Fruit fly (Drosophila melanogaster) whole organism, wandering third instar larva: Measurements from ENCODE around the gene CG44774.

Experiments used
- Rel ChIP-seq, 2 experiments: fragments of 200-800 bp; sonication (Bioruptor generic) in 1 of 2; optimal IDR thresholded peaks; 2 replicates in 1 of 2; 3 replicates in 1 of 2; lab custom pipeline; 2016 to 2019; ENCODE audit warnings: mild to moderate bottlenecking in 2 of 2, missing biosample characterization in 2 of 2, missing genetic modification characterization in 2 of 2, moderate library complexity in 1 of 2
- Vsx2 ChIP-seq: fragments of 200-300, 225-300 bp; sonication (Bioruptor generic); optimal IDR thresholded peaks from 2 replicates; lab custom pipeline; 2018; ENCODE audit warnings: missing biosample characterization, missing genetic modification characterization; ENCODE audit not compliant: partially characterized antibody
- jim ChIP-seq: fragments of 175-275, 200-325 bp; sonication (Bioruptor generic); optimal IDR thresholded peaks from 2 replicates; lab custom pipeline; 2016; ENCODE audit warnings: missing biosample characterization, mild to moderate bottlenecking, missing genetic modification characterization
- psq ChIP-seq: fragments of 200-800 bp; sonication (Bioruptor generic); optimal IDR thresholded peaks from 3 replicates; lab custom pipeline; 2017; ENCODE audit warnings: missing biosample characterization, mild to moderate bottlenecking, missing genetic modification characterization, moderate library complexity
- rgr ChIP-seq: fragments of 200-800 bp; sonication (Bioruptor generic); optimal IDR thresholded peaks from 3 replicates; lab custom pipeline; 2016; ENCODE audit warnings: missing biosample characterization, mild to moderate bottlenecking, missing genetic modification characterization
- tai ChIP-seq: sonication (Bioruptor generic); optimal IDR thresholded peaks from 2 replicates; lab custom pipeline; 2016; ENCODE audit warnings: missing biosample characterization, missing genetic modification characterization
- woc ChIP-seq: sonication (Bioruptor generic); optimal IDR thresholded peaks from 2 replicates; lab custom pipeline; 2016; ENCODE audit warnings: missing biosample characterization, mild to moderate bottlenecking, missing genetic modification characterization

dm6 chrX:4938072-4938336 lies at the start of gene CG44774:
- no peak for TF ChIP-seq rgr (GFP tag; lab: Kevin White, UChicago)
- no peak for TF ChIP-seq jim (GFP tag; lab: Kevin White, UChicago)
- TF ChIP-seq tai (GFP tag; lab: Kevin White, UChicago), result no peak
- no peak for TF ChIP-seq Rel (GFP tag; optimal IDR thresholded peaks at IDR 0.05; lab: Kevin White, UChicago)
- TF ChIP-seq Rel (tag; optimal IDR thresholded peaks at IDR 0.05; lab: Kevin White, UChicago), result no peak
- TF ChIP-seq psq, result no peak
- TF ChIP-seq woc (GFP tag; lab: Kevin White, UChicago), result no peak
- TF ChIP-seq Vsx2 (GFP tag; lab: Kevin White, UChicago), result no peak
